Worm (Caenorhabditis elegans) whole organism, L2 larva: ENCODE data around the gene ipla-3.

Source experiments
- C34F6.9 ChIP-seq: fragments of 150-350 bp; optimal IDR thresholded peaks from 2 replicates; lab custom pipeline; 2014; ENCODE audit warnings: missing biosample characterization, missing genetic modification characterization
- F13H6.1 ChIP-seq: sonication (generic microtip); optimal IDR thresholded peaks from 2 replicates; lab custom pipeline; 2016; ENCODE audit warnings: missing genetic modification characterization, missing compliant biosample characterization
- ama-1 ChIP-seq: fragments of 150-350 bp; optimal IDR thresholded peaks from 2 replicates; lab custom pipeline; 2018; ENCODE audit warnings: inconsistent platforms
- blmp-1 ChIP-seq: sonication (generic microtip); optimal IDR thresholded peaks from 2 replicates; lab custom pipeline; 2017; ENCODE audit warnings: missing genetic modification characterization, mild to moderate bottlenecking, missing compliant biosample characterization, antibody characterized with exemption, moderate library complexity; ENCODE audit not compliant: insufficient read depth
- ceh-16 ChIP-seq: fragments of 150-350 bp; optimal IDR thresholded peaks from 2 replicates; lab custom pipeline; 2014; ENCODE audit warnings: missing biosample characterization, missing genetic modification characterization
- ceh-82 ChIP-seq: fragments of 150-350 bp; optimal IDR thresholded peaks from 2 replicates; lab custom pipeline; 2014; ENCODE audit warnings: missing biosample characterization, missing genetic modification characterization
- crh-2 ChIP-seq: sonication (generic microtip); optimal IDR thresholded peaks from 2 replicates; lab custom pipeline; 2017; ENCODE audit warnings: missing biosample characterization, missing genetic modification characterization
- dmd-4 ChIP-seq: sonication (generic microtip); optimal IDR thresholded peaks from 2 replicates; lab custom pipeline; 2017; ENCODE audit warnings: missing biosample characterization, missing genetic modification characterization
- egl-27 ChIP-seq: sonication (generic microtip); optimal IDR thresholded peaks from 3 replicates; lab custom pipeline; 2017; ENCODE audit warnings: missing biosample characterization, missing genetic modification reagents, missing genetic modification characterization
- elt-1 ChIP-seq: fragments of 150-350 bp; optimal IDR thresholded peaks from 2 replicates; lab custom pipeline; 2014; ENCODE audit warnings: missing biosample characterization, missing genetic modification characterization
- fos-1 ChIP-seq: fragments of 150-350 bp; optimal IDR thresholded peaks from 2 replicates; lab custom pipeline; 2014; ENCODE audit warnings: missing biosample characterization, missing genetic modification characterization
- gmeb-1 ChIP-seq: fragments of 150-350 bp; optimal IDR thresholded peaks from 2 replicates; lab custom pipeline; 2014; ENCODE audit warnings: missing biosample characterization, missing genetic modification characterization
- lin-13 ChIP-seq: fragments of 150-350 bp; optimal IDR thresholded peaks from 2 replicates; lab custom pipeline; 2014; ENCODE audit warnings: missing biosample characterization, missing genetic modification reagents, missing genetic modification characterization
- lsy-2 ChIP-seq, 2 experiments: fragments of 150-350 bp in 1 of 2; sonication (generic microtip) in 1 of 2; optimal IDR thresholded peaks; 2 replicates each; lab custom pipeline; 2014 to 2017; ENCODE audit warnings: missing biosample characterization in 2 of 2, missing genetic modification characterization in 2 of 2
- mab-5 ChIP-seq: fragments of 150-350 bp; optimal IDR thresholded peaks from 2 replicates; lab custom pipeline; 2014; ENCODE audit warnings: missing biosample characterization, missing genetic modification characterization
- mbf-1 ChIP-seq: sonication (generic microtip); optimal IDR thresholded peaks from 2 replicates; lab custom pipeline; 2017; ENCODE audit warnings: missing biosample characterization, missing genetic modification characterization
- mdl-1 ChIP-seq, 2 experiments: fragments of 150-350 bp in 1 of 2; sonication (generic microtip) in 1 of 2; optimal IDR thresholded peaks; 2 replicates each; lab custom pipeline; 2017; ENCODE audit warnings: missing biosample characterization in 2 of 2, missing genetic modification characterization in 2 of 2
- nhr-10 ChIP-seq: sonication (generic microtip); optimal IDR thresholded peaks from 2 replicates; lab custom pipeline; 2017; ENCODE audit warnings: missing biosample characterization, missing genetic modification characterization
- nhr-11 ChIP-seq: fragments of 150-350 bp; optimal IDR thresholded peaks from 2 replicates; lab custom pipeline; 2014; ENCODE audit warnings: missing biosample characterization, missing genetic modification characterization
- nhr-129 ChIP-seq: fragments of 150-350 bp; optimal IDR thresholded peaks from 2 replicates; lab custom pipeline; 2014; ENCODE audit warnings: missing biosample characterization, missing genetic modification characterization
- nhr-21 ChIP-seq: fragments of 150-350 bp; optimal IDR thresholded peaks from 2 replicates; lab custom pipeline; 2014; ENCODE audit warnings: missing biosample characterization, missing genetic modification characterization
- nhr-25 ChIP-seq: fragments of 150-350 bp; sonication (generic microtip); optimal IDR thresholded peaks from 3 replicates; lab custom pipeline; 2014; ENCODE audit warnings: missing biosample characterization, missing genetic modification characterization
- nhr-6 ChIP-seq: fragments of 150-350 bp; optimal IDR thresholded peaks from 2 replicates; lab custom pipeline; 2014; ENCODE audit warnings: missing biosample characterization, missing genetic modification characterization
- peb-1 ChIP-seq: fragments of 150-350 bp; optimal IDR thresholded peaks from 2 replicates; lab custom pipeline; 2014; ENCODE audit warnings: missing biosample characterization, missing genetic modification characterization
- sem-4 ChIP-seq: fragments of 150-350 bp; optimal IDR thresholded peaks from 2 replicates; lab custom pipeline; 2014; ENCODE audit warnings: missing biosample characterization, missing genetic modification reagents, missing genetic modification characterization
- skn-1 ChIP-seq: sonication (generic microtip); optimal IDR thresholded peaks from 2 replicates; lab custom pipeline; 2017; ENCODE audit warnings: missing biosample characterization, missing genetic modification characterization
- sma-3 ChIP-seq: sonication (generic microtip); optimal IDR thresholded peaks from 2 replicates; lab custom pipeline; 2016; ENCODE audit warnings: missing genetic modification reagents, missing genetic modification characterization, missing compliant biosample characterization
- sma-9 ChIP-seq, 2 experiments: fragments of 150-350 bp in 1 of 2; sonication (generic microtip) in 1 of 2; optimal IDR thresholded peaks; 2 replicates each; lab custom pipeline; 2014 to 2016; ENCODE audit warnings: missing genetic modification characterization in 2 of 2, mild to moderate bottlenecking in 1 of 2, missing biosample characterization in 1 of 2, missing compliant biosample characterization in 1 of 2, missing genetic modification reagents in 1 of 2, moderate library complexity in 1 of 2
- snpc-4 ChIP-seq: fragments of 150-350 bp; optimal IDR thresholded peaks from 2 replicates; lab custom pipeline; 2014; ENCODE audit warnings: missing biosample characterization, missing genetic modification characterization
- unc-39 ChIP-seq: fragments of 150-350 bp; optimal IDR thresholded peaks from 2 replicates; lab custom pipeline; 2014; ENCODE audit warnings: missing biosample characterization, missing genetic modification characterization
- unc-55 ChIP-seq: fragments of 150-350 bp; sonication (generic microtip); optimal IDR thresholded peaks from 3 replicates; lab custom pipeline; 2014; ENCODE audit warnings: missing biosample characterization, missing genetic modification reagents, missing genetic modification characterization
- zag-1 ChIP-seq: fragments of 150-350 bp; optimal IDR thresholded peaks from 2 replicates; lab custom pipeline; 2014; ENCODE audit warnings: missing biosample characterization, missing genetic modification characterization
- ztf-1 ChIP-seq: fragments of 200-800 bp; sonication (Bioruptor generic); conservative IDR thresholded peaks from 2 replicates; pipeline ENCODE4 v1.3.6; 2022; ENCODE audit warnings: missing genetic modification characterization, missing compliant biosample characterization
- ztf-4 ChIP-seq: fragments of 150-350 bp; optimal IDR thresholded peaks from 2 replicates; lab custom pipeline; 2014; ENCODE audit warnings: missing biosample characterization, missing genetic modification characterization

ipla-3 gene

ce11 chrV:20713620-20714019 is 15.5 kb downstream of the ipla-3 start, which contains the start of gene Y44A6C.1:
Gene Y44A6C.1 (plus strand): TSS chrV:20713920.
- TF ChIP-seq blmp-1, result peak; percentile 73
- TF ChIP-seq lin-13 (GFP tag; lab: Kevin White, UChicago), result no peak
- no peak for TF ChIP-seq peb-1 (tag; lab: Kevin White, UChicago)
- TF ChIP-seq, all 48 proteins: peak for 1

- peak; percentile 21 for TF ChIP-seq skn-1
- TF ChIP-seq dmd-4 (tag; lab: Kevin White, UChicago), result no peak
- TF ChIP-seq blmp-1, result peak; percentile 14
- TF ChIP-seq lsy-2 (tag; optimal IDR thresholded peaks at IDR 0.05; lab: Kevin White, UChicago), result peak in 1 of 2 experiments; percentile 71
- no peak for TF ChIP-seq ceh-82 (tag; lab: Kevin White, UChicago)
- no peak for TF ChIP-seq elt-1
- TF ChIP-seq F13H6.1 (tag; lab: Kevin White, UChicago), result peak; percentile 29
- peak; percentile 85 for TF ChIP-seq ztf-4 (tag; lab: Kevin White, UChicago)
- TF ChIP-seq nhr-25 (tag; lab: Kevin White, UChicago), result peak; percentile 41
- TF ChIP-seq egl-27 (tag; lab: Kevin White, UChicago), result no peak
- TF ChIP-seq unc-55 (GFP tag; lab: Kevin White, UChicago), result peak; percentile 59
- TF ChIP-seq nhr-129 (tag; lab: Kevin White, UChicago), result peak; percentile 92
- peak; percentile 75 for TF ChIP-seq sma-9 (GFP tag; optimal IDR thresholded peaks at IDR 0.05; lab: Kevin White, UChicago)
- TF ChIP-seq sma-9 (tag; optimal IDR thresholded peaks at IDR 0.05; lab: Kevin White, UChicago), result no peak
- peak; percentile 68 for TF ChIP-seq crh-2 (tag; lab: Kevin White, UChicago)
- peak; percentile 88 for TF ChIP-seq ama-1 (lab: Kevin White, UChicago)
- TF ChIP-seq C34F6.9 (tag; lab: Kevin White, UChicago), result peak; percentile 82
- peak in 1 of 2 experiments; percentile 77 for TF ChIP-seq mdl-1 (tag; optimal IDR thresholded peaks at IDR 0.05; lab: Kevin White, UChicago)
- no peak for TF ChIP-seq nhr-10
These were observed 16.1 kb downstream of the ipla-3 start for ce11 chrV:20712994-20713326.

- TF ChIP-seq fos-1 (tag; lab: Kevin White, UChicago) (peak; percentile 57), unc-39 (no peak), sem-4 (tag; lab: Kevin White, UChicago) (peak; percentile 6), gmeb-1 (tag; lab: Kevin White, UChicago) (peak; percentile 70), snpc-4 (no peak), nhr-129 (tag; lab: Kevin White, UChicago) (peak; percentile 35), crh-2 (tag; lab: Kevin White, UChicago) (peak; percentile 55), sma-3 (peak; percentile 63), sma-9 (GFP tag; optimal IDR thresholded peaks at IDR 0.05; lab: Kevin White, UChicago) (peak; percentile 87), sma-9 (tag; optimal IDR thresholded peaks at IDR 0.05; lab: Kevin White, UChicago) (no peak), zag-1 (tag; lab: Kevin White, UChicago) (no peak), ztf-1 (GFP tag; lab: Robert Waterston, UW) (no peak), ceh-16 (tag; lab: Kevin White, UChicago) (no peak), F13H6.1 (tag; lab: Kevin White, UChicago) (peak; percentile 81), mdl-1 (tag; optimal IDR thresholded peaks at IDR 0.05; lab: Kevin White, UChicago) (peak; percentile 48 to 77), dmd-4 (tag; lab: Kevin White, UChicago) (no peak)
These were observed 16.6 kb downstream of the ipla-3 start for ce11 chrV:20712318-20712993.

- TF ChIP-seq F13H6.1 (tag; lab: Kevin White, UChicago) (peak; percentile 6), zag-1 (tag; lab: Kevin White, UChicago) (no peak), C34F6.9 (tag; lab: Kevin White, UChicago) (peak; percentile 59), unc-55 (GFP tag; lab: Kevin White, UChicago) (peak; percentile 80), sma-9 (GFP tag; optimal IDR thresholded peaks at IDR 0.05; lab: Kevin White, UChicago) (peak; percentile 73), sma-9 (tag; optimal IDR thresholded peaks at IDR 0.05; lab: Kevin White, UChicago) (no peak), mbf-1 (no peak), lin-13 (GFP tag; lab: Kevin White, UChicago) (peak; percentile 20), nhr-11 (tag; lab: Kevin White, UChicago) (no peak), nhr-6 (peak; percentile 36), nhr-129 (tag; lab: Kevin White, UChicago) (peak; percentile 86), ama-1 (lab: Kevin White, UChicago) (peak; percentile 14), nhr-21 (tag; lab: Kevin White, UChicago) (no peak), sem-4 (tag; lab: Kevin White, UChicago) (peak; percentile 22), lsy-2 (tag; optimal IDR thresholded peaks at IDR 0.05; lab: Kevin White, UChicago) (peak in 1 of 2 experiments; percentile 41), mab-5 (tag; lab: Kevin White, UChicago) (peak; percentile 50)
These were observed 17.3 kb downstream of the ipla-3 start for ce11 chrV:20711733-20712132.
